Fruit fly (Drosophila melanogaster) whole organism: ENCODE results near the gene Snapin.

Experiments used
- CG8478 ChIP-seq: fragments of >200 bp; optimal IDR thresholded peaks from 2 replicates; lab custom pipeline; 2018; ENCODE audit warnings: inconsistent platforms
- Dll ChIP-seq: fragments of >200 bp; optimal IDR thresholded peaks from 2 replicates; lab custom pipeline; 2017
- EcR ChIP-seq, 2 experiments: fragments of >200 bp; optimal IDR thresholded peaks; 2 replicates each; lab custom pipeline; 2017; ENCODE audit warnings: missing biosample characterization in 2 of 2, missing genetic modification characterization in 2 of 2, missing genetic modification reagents in 2 of 2

dm6 chr2L:2767627-2768026 lies 8.2 kb upstream of the Snapin start, which contains the start of the genes Taf10b and Taf10:
- TF ChIP-seq EcR (GFP tag; optimal IDR thresholded peaks at IDR 0.05; lab: Kevin White, UChicago) (no peak), Dll (lab: Kevin White, UChicago) (no peak), CG8478 (lab: Kevin White, UChicago) (no peak)
